Fruit fly (Drosophila melanogaster) whole organism, embryonic: ENCODE data around the gene CG13455.
A peak's percentile ranks its signal among the peaks of the same experiment; 100 is the strongest.

Source experiments
- Abd-B ChIP-seq: fragments of 200-800 bp; sonication (Bioruptor generic); optimal IDR thresholded peaks from 2 replicates; lab custom pipeline; 2018; ENCODE audit warnings: missing biosample characterization, mild to moderate bottlenecking, missing genetic modification characterization, moderate library complexity
- Atf3 ChIP-seq: fragments of 200-800 bp; sonication (Bioruptor generic); optimal IDR thresholded peaks from 3 replicates; lab custom pipeline; 2016; ENCODE audit warnings: missing biosample characterization, missing genetic modification characterization
- CG10565 ChIP-seq: fragments of 200-800 bp; sonication (Bioruptor generic); optimal IDR thresholded peaks from 3 replicates; lab custom pipeline; 2016; ENCODE audit warnings: missing biosample characterization, mild to moderate bottlenecking, missing genetic modification characterization
- CG11560 ChIP-seq: fragments of 200-800 bp; sonication (Bioruptor generic); IDR thresholded peaks from 3 replicates; pipeline ENCODE4 v1.3.6; 2022; ENCODE audit warnings: missing biosample characterization, missing genetic modification characterization
- CG12236 ChIP-seq: fragments of 200-800 bp; sonication (Bioruptor generic); optimal IDR thresholded peaks from 2 replicates; lab custom pipeline; 2016; ENCODE audit warnings: missing biosample characterization, missing genetic modification characterization
- CG12391 ChIP-seq: fragments of 200-800 bp; sonication (Bioruptor generic); optimal IDR thresholded peaks from 3 replicates; lab custom pipeline; 2018; ENCODE audit warnings: missing biosample characterization, mild to moderate bottlenecking, missing genetic modification characterization, moderate library complexity
- CG12659 ChIP-seq: fragments of 200-800 bp; sonication (Bioruptor generic); optimal IDR thresholded peaks from 3 replicates; lab custom pipeline; 2017; ENCODE audit warnings: mild to moderate bottlenecking, missing biosample characterization, missing genetic modification reagents, missing genetic modification characterization
- CG13624 ChIP-seq: fragments of 200-800 bp; sonication (Bioruptor generic); optimal IDR thresholded peaks from 2 replicates; lab custom pipeline; 2016; ENCODE audit warnings: missing biosample characterization, missing genetic modification characterization
- CG13775 ChIP-seq: fragments of 200-800 bp; sonication (Bioruptor generic); optimal IDR thresholded peaks from 3 replicates; lab custom pipeline; 2017; ENCODE audit warnings: missing biosample characterization, mild to moderate bottlenecking, missing genetic modification characterization
- CG14441 ChIP-seq: fragments of 200-800 bp; sonication (Bioruptor generic); IDR thresholded peaks from 2 replicates; pipeline ENCODE4 v1.3.6; 2022; ENCODE audit warnings: missing biosample characterization, missing genetic modification characterization
- CG17361 ChIP-seq: fragments of 200-800 bp; sonication (Bioruptor generic); IDR thresholded peaks from 3 replicates; pipeline ENCODE4 v1.3.6; 2022; ENCODE audit warnings: missing biosample characterization, missing genetic modification characterization
- CG17385 ChIP-seq: fragments of 200-800 bp; sonication (Bioruptor generic); optimal IDR thresholded peaks from 3 replicates; lab custom pipeline; 2018; ENCODE audit warnings: missing biosample characterization, mild to moderate bottlenecking, missing genetic modification characterization
- CG31441 ChIP-seq: fragments of 200-800 bp; sonication (Bioruptor generic); IDR thresholded peaks from 2 replicates; pipeline ENCODE4 v1.3.6; 2022; ENCODE audit warnings: missing biosample characterization, missing genetic modification characterization
- CG3281 ChIP-seq: fragments of 200-800 bp; sonication (Bioruptor generic); optimal IDR thresholded peaks from 3 replicates; lab custom pipeline; 2017; ENCODE audit warnings: missing biosample characterization, mild to moderate bottlenecking, missing genetic modification characterization
- CG33557 ChIP-seq: fragments of 200-800 bp; sonication (Bioruptor generic); optimal IDR thresholded peaks from 2 replicates; lab custom pipeline; 2019; ENCODE audit warnings: missing biosample characterization, mild to moderate bottlenecking, missing genetic modification characterization, moderate library complexity
- CG7271 ChIP-seq: fragments of 200-800 bp; sonication (Bioruptor generic); optimal IDR thresholded peaks from 2 replicates; lab custom pipeline; 2018; ENCODE audit warnings: missing biosample characterization, mild to moderate bottlenecking, missing genetic modification characterization, moderate library complexity
- Dad ChIP-seq: fragments of 200-800 bp; sonication (Bioruptor generic); optimal IDR thresholded peaks from 3 replicates; lab custom pipeline; 2016; ENCODE audit warnings: missing biosample characterization, missing genetic modification characterization
- Dbx ChIP-seq: fragments of 200-800 bp; sonication (Bioruptor generic); IDR thresholded peaks from 3 replicates; pipeline ENCODE4 v1.3.6; 2022; ENCODE audit warnings: missing biosample characterization, missing genetic modification characterization
- Eip74EF ChIP-seq, 2 experiments: fragments of 200-800 bp in 1 of 2; fragments of >200 bp in 1 of 2; sonication (Bioruptor generic) in 1 of 2; optimal IDR thresholded peaks; 2 replicates each; lab custom pipeline; 2017 to 2019; ENCODE audit warnings: missing biosample characterization in 2 of 2, missing genetic modification characterization in 2 of 2, mild to moderate bottlenecking in 1 of 2, moderate library complexity in 1 of 2
- Ets65A ChIP-seq: fragments of 200-800 bp; sonication (Bioruptor generic); peaks from one replicate; lab custom pipeline; 2016; ENCODE audit warnings: missing biosample characterization, missing genetic modification characterization
- H15 ChIP-seq: fragments of 200-800 bp; sonication (Bioruptor generic); IDR thresholded peaks from 3 replicates; pipeline ENCODE4 v1.3.6; 2022; ENCODE audit warnings: missing biosample characterization, missing genetic modification characterization
- HLH4C ChIP-seq: fragments of 200-800 bp; sonication (Bioruptor generic); IDR thresholded peaks from 3 replicates; pipeline ENCODE4 v1.3.6; 2022; ENCODE audit warnings: missing biosample characterization, missing genetic modification characterization; ENCODE audit not compliant: partially characterized antibody
- Hr3 ChIP-seq: fragments of 200-800 bp; sonication (Bioruptor generic); optimal IDR thresholded peaks from 3 replicates; lab custom pipeline; 2016; ENCODE audit warnings: missing biosample characterization, missing genetic modification characterization
- Meics ChIP-seq: fragments of 200-800 bp; sonication (Bioruptor generic); optimal IDR thresholded peaks from 2 replicates; lab custom pipeline; 2017; ENCODE audit warnings: missing biosample characterization, mild to moderate bottlenecking, missing genetic modification characterization
- Nf-YB ChIP-seq: fragments of 200-800 bp; sonication (Bioruptor generic); optimal IDR thresholded peaks from 3 replicates; lab custom pipeline; 2019; ENCODE audit warnings: missing biosample characterization, mild to moderate bottlenecking, missing genetic modification characterization, moderate library complexity
- Ptx1 ChIP-seq: fragments of 200-800 bp; sonication (Bioruptor generic); IDR thresholded peaks from 2 replicates; pipeline ENCODE4 v1.3.6; 2022; ENCODE audit warnings: missing biosample characterization, missing genetic modification characterization
- Scr ChIP-seq: fragments of 200-800 bp; sonication (Bioruptor generic); IDR thresholded peaks from 2 replicates; pipeline ENCODE4 v1.3.6; 2022; ENCODE audit warnings: missing biosample characterization, missing genetic modification characterization; ENCODE audit not compliant: partially characterized antibody
- Side ChIP-seq: fragments of 200-800 bp; sonication (Bioruptor generic); optimal IDR thresholded peaks from 2 replicates; lab custom pipeline; 2016; ENCODE audit warnings: missing biosample characterization, missing genetic modification characterization
- Xrp1 ChIP-seq: fragments of 200-800 bp; sonication (Bioruptor generic); IDR thresholded peaks from 2 replicates; pipeline ENCODE4 v1.3.6; 2022; ENCODE audit warnings: missing biosample characterization, missing genetic modification characterization
- ato ChIP-seq: fragments of 200-800 bp; sonication (Bioruptor generic); IDR thresholded peaks from 2 replicates; pipeline ENCODE4 v1.3.6; 2022; ENCODE audit warnings: missing biosample characterization, missing genetic modification characterization; ENCODE audit not compliant: partially characterized antibody
- bigmax ChIP-seq: fragments of 200-800 bp; sonication (Bioruptor generic); optimal IDR thresholded peaks from 2 replicates; lab custom pipeline; 2018; ENCODE audit warnings: missing biosample characterization, mild to moderate bottlenecking, missing genetic modification characterization
- cad ChIP-seq: fragments of >200 bp; optimal IDR thresholded peaks from 2 replicates; lab custom pipeline; 2017; ENCODE audit warnings: missing biosample characterization, missing genetic modification characterization
- cg ChIP-seq: fragments of 200-800 bp; sonication (Bioruptor generic); optimal IDR thresholded peaks from 3 replicates; lab custom pipeline; 2019; ENCODE audit warnings: missing biosample characterization, mild to moderate bottlenecking, missing genetic modification characterization, moderate library complexity
- chn ChIP-seq: fragments of 200-800 bp; sonication (Bioruptor generic); optimal IDR thresholded peaks from 2 replicates; lab custom pipeline; 2016; ENCODE audit warnings: missing biosample characterization, missing genetic modification characterization
- ci ChIP-seq: fragments of 200-800 bp; sonication (Bioruptor generic); IDR thresholded peaks from 3 replicates; pipeline ENCODE4 v1.3.6; 2022; ENCODE audit warnings: missing biosample characterization, missing genetic modification characterization
- dm ChIP-seq: fragments of 200-800 bp; sonication (Bioruptor generic); optimal IDR thresholded peaks from 3 replicates; lab custom pipeline; 2016; ENCODE audit warnings: missing biosample characterization, missing genetic modification characterization
- en ChIP-seq: fragments of 200-800 bp; sonication (Bioruptor generic); optimal IDR thresholded peaks from 2 replicates; lab custom pipeline; 2016; ENCODE audit warnings: missing biosample characterization, missing genetic modification characterization
- eve ChIP-seq, 2 experiments: fragments of >200 bp; optimal IDR thresholded peaks; 2 replicates each; lab custom pipeline; 2017; ENCODE audit warnings: missing biosample characterization in 2 of 2, missing genetic modification characterization in 2 of 2
- gcm ChIP-seq: fragments of 200-800 bp; sonication (Bioruptor generic); optimal IDR thresholded peaks from 2 replicates; lab custom pipeline; 2019; ENCODE audit warnings: missing biosample characterization, mild to moderate bottlenecking, missing genetic modification characterization, moderate library complexity
- gt ChIP-seq: fragments of 200-800 bp; sonication (Bioruptor generic); IDR thresholded peaks from 2 replicates; pipeline ENCODE4 v1.3.6; 2022; ENCODE audit warnings: missing biosample characterization, missing genetic modification characterization
- ind ChIP-seq: fragments of 200-800 bp; sonication (Bioruptor generic); optimal IDR thresholded peaks from 3 replicates; lab custom pipeline; 2016; ENCODE audit warnings: missing biosample characterization, missing genetic modification characterization
- kni ChIP-seq: fragments of 200-800 bp; sonication (Bioruptor generic); optimal IDR thresholded peaks from 3 replicates; lab custom pipeline; 2017; ENCODE audit warnings: mild to moderate bottlenecking, missing biosample characterization, missing genetic modification reagents, missing genetic modification characterization
- seq ChIP-seq: fragments of 200-800 bp; sonication (Bioruptor generic); IDR thresholded peaks from 2 replicates; pipeline ENCODE4 v1.3.6; 2022; ENCODE audit warnings: missing biosample characterization, missing genetic modification characterization
- sima ChIP-seq: fragments of 200-800 bp; sonication (Bioruptor generic); optimal IDR thresholded peaks from 2 replicates; lab custom pipeline; 2016; ENCODE audit warnings: missing biosample characterization, missing genetic modification characterization
- sr ChIP-seq: fragments of 200-800 bp; sonication (Bioruptor generic); IDR thresholded peaks from 3 replicates; pipeline ENCODE4 v1.3.6; 2022; ENCODE audit warnings: missing biosample characterization, missing genetic modification characterization
- twi ChIP-seq: fragments of 200-800 bp; optimal IDR thresholded peaks from 2 replicates; lab custom pipeline; 2019; ENCODE audit warnings: missing biosample characterization, mild to moderate bottlenecking, missing genetic modification characterization, moderate library complexity
- zfh1 ChIP-seq: fragments of 200-800 bp; sonication (Bioruptor generic); IDR thresholded peaks from 3 replicates; pipeline ENCODE4 v1.3.6; 2022; ENCODE audit warnings: missing biosample characterization, missing genetic modification characterization
- zfh2 ChIP-seq: fragments of 200-800 bp; sonication (Bioruptor generic); optimal IDR thresholded peaks from 2 replicates; lab custom pipeline; 2016; ENCODE audit warnings: missing biosample characterization, missing genetic modification characterization

CG13455 gene

DNA sequence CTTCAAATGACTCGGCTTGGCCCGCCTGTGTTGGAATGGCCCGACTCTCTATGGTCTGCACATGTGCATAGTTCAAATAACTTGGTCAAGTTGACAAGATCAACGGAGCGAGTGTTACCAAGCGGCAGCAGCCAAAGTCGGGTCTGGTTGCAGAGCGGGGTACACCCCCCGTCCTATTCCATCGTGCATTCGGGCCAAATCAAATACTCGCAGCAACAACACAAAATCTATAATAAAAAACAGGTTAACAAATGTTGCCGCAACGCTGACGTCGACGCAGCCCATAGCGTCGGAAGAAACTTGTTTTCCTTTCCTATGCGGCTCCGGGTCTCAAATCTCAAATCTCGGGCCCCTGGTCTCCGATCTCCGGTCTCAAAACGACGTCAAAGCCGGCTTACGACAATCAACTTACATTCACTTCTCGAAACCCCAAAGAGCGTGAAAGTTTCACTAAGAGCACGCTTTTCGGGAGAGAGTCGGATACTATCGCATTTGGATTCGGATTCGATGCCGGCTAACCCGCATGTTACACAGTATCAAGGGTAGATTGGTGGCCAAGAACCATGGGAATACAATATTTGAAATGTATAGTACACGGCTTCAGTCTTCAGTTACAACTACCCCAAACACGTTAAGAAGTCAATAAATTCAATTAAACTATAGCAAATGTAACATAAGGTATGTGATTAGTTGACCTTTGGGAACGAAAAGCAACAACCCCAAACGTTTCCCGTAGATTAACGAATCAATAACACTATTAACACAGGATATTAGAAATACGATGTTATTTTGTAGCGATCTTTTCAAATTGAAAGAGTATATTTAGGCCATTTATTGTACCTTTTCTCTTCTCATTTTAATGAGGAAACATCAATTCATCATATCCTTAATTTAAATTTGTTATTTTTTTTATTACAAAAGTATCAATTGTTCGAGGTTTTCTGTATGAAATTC is 38.2 kb downstream of the CG13455 start (continued):
- TF ChIP-seq ato = no peak
- TF ChIP-seq gt = no peak
- TF ChIP-seq Eip74EF (GFP tag; optimal IDR thresholded peaks at IDR 0.05; lab: Kevin White, UChicago) = peak in 1 of 2 experiments; percentile 51
- TF ChIP-seq Hr3 (GFP tag; lab: Kevin White, UChicago) = peak; percentile 65
- TF ChIP-seq sr (GFP tag; lab: Robert Waterston, UW) = no peak
- TF ChIP-seq bigmax (GFP tag; lab: Kevin White, UChicago) = no peak
- TF ChIP-seq ind (GFP tag; lab: Kevin White, UChicago) = peak; percentile 68
- no peak for TF ChIP-seq cad (GFP tag; lab: Kevin White, UChicago)
- TF ChIP-seq twi (tag; lab: Kevin White, UChicago) = peak; percentile 30
- peak; percentile 61; the same call in 1 of the 2 replicates for TF ChIP-seq CG14441 (GFP tag; lab: Robert Waterston, UW)
- TF ChIP-seq Atf3 (GFP tag; lab: Kevin White, UChicago) = peak; percentile 29
- TF ChIP-seq HLH4C = no peak
- TF ChIP-seq CG7271 (tag; lab: Kevin White, UChicago) = no peak
- TF ChIP-seq Side (GFP tag; lab: Kevin White, UChicago) = peak; percentile 32
- 0 out of 3 replicates have a peak, but pooled peaks have one; percentile 7 for TF ChIP-seq zfh1 (GFP tag; lab: Robert Waterston, UW)
- peak; percentile 67 for TF ChIP-seq Meics (GFP tag; lab: Kevin White, UChicago)
- TF ChIP-seq CG11560 = peak; percentile 52; the same call in 1 of the 3 replicates
- peak; percentile 93 for TF ChIP-seq Ets65A (GFP tag; lab: Kevin White, UChicago)
- TF ChIP-seq Nf-YB = peak; percentile 62
- peak; percentile 99 for TF ChIP-seq kni (GFP tag; lab: Kevin White, UChicago)
- peak; percentile 52 for TF ChIP-seq CG33557
- peak; percentile 75 for TF ChIP-seq CG17385
- peak; percentile 18 for TF ChIP-seq Dad (GFP tag; lab: Kevin White, UChicago)
- TF ChIP-seq eve (GFP tag; optimal IDR thresholded peaks at IDR 0.05; lab: Kevin White, UChicago) = peak in 1 of 2 experiments; percentile 92
- TF ChIP-seq Abd-B (GFP tag; lab: Kevin White, UChicago) = peak; percentile 68
- TF ChIP-seq en (GFP tag; lab: Kevin White, UChicago) = peak; percentile 18
- TF ChIP-seq ci (GFP tag; lab: Robert Waterston, UW) = peak; percentile 61; the same call in 2 of the 3 replicates
- peak; percentile 69 for TF ChIP-seq CG12391 (tag; lab: Kevin White, UChicago)
- TF ChIP-seq Dbx = 0 out of 3 replicates have a peak, but pooled peaks have one; percentile 16
- TF ChIP-seq gcm = peak; percentile 53
- TF ChIP-seq H15 = no peak
- no peak for TF ChIP-seq sima (GFP tag; lab: Kevin White, UChicago)
- peak; percentile 5 for TF ChIP-seq CG12236 (GFP tag; lab: Kevin White, UChicago)
- TF ChIP-seq cg (GFP tag; lab: Kevin White, UChicago) = no peak
- TF ChIP-seq Xrp1 (GFP tag; lab: Robert Waterston, UW) = peak; percentile 14; the same call in 1 of the 2 replicates
- TF ChIP-seq zfh2 (GFP tag; lab: Kevin White, UChicago) = peak; percentile 59
- 0 out of 2 replicates have a peak, but pooled peaks have one; percentile 16 for TF ChIP-seq seq
- TF ChIP-seq CG12659 (GFP tag; lab: Kevin White, UChicago) = peak; percentile 77
- TF ChIP-seq CG31441 (GFP tag; lab: Robert Waterston, UW) = peak; percentile 59; the same call in 1 of the 2 replicates
- TF ChIP-seq Scr (GFP tag; lab: Robert Waterston, UW) = no peak
- peak; percentile 56 for TF ChIP-seq CG3281 (GFP tag; lab: Kevin White, UChicago)
- TF ChIP-seq CG13624 (GFP tag; lab: Kevin White, UChicago) = peak; percentile 59
- TF ChIP-seq CG13775 = peak; percentile 84
- peak; percentile 29 for TF ChIP-seq dm (GFP tag; lab: Kevin White, UChicago)
- TF ChIP-seq chn (GFP tag; lab: Kevin White, UChicago) = peak; percentile 52
- no peak for TF ChIP-seq CG10565 (GFP tag; lab: Kevin White, UChicago)
- peak; percentile 34; the same call in 1 of the 2 replicates for TF ChIP-seq Ptx1 (GFP tag; lab: Robert Waterston, UW)
- peak; percentile 90 for TF ChIP-seq CG17361 (GFP tag; lab: Robert Waterston, UW)
